Fruit fly (Drosophila melanogaster) whole organism, embryonic: Measurements from ENCODE around the gene trio.

ENCODE experiments used
- Adf1 ChIP-seq: fragments of 200-800 bp; sonication (Bioruptor generic); IDR thresholded peaks from 2 replicates; pipeline ENCODE4 v1.3.6; 2022; ENCODE audit warnings: missing biosample characterization, missing genetic modification characterization
- B-H1 ChIP-seq: fragments of 200-800 bp; sonication (Bioruptor generic); IDR thresholded peaks from 3 replicates; pipeline ENCODE4 v1.3.6; 2022; ENCODE audit warnings: missing biosample characterization, missing genetic modification characterization
- CG10147 ChIP-seq: fragments of 200-800 bp; sonication (Bioruptor generic); optimal IDR thresholded peaks from 2 replicates; lab custom pipeline; 2019; ENCODE audit warnings: missing biosample characterization, mild to moderate bottlenecking, missing genetic modification characterization, moderate library complexity
- CG1024 ChIP-seq: fragments of 200-800 bp; sonication (Bioruptor generic); IDR thresholded peaks from 2 replicates; pipeline ENCODE4 v1.3.6; 2022; ENCODE audit warnings: missing biosample characterization, missing genetic modification characterization
- CG12104 ChIP-seq: fragments of 200-800 bp; sonication (Bioruptor generic); optimal IDR thresholded peaks from 3 replicates; lab custom pipeline; 2016; ENCODE audit warnings: missing biosample characterization, missing genetic modification characterization
- CG12391 ChIP-seq: fragments of 200-800 bp; sonication (Bioruptor generic); optimal IDR thresholded peaks from 3 replicates; lab custom pipeline; 2018; ENCODE audit warnings: missing biosample characterization, mild to moderate bottlenecking, missing genetic modification characterization, moderate library complexity
- CG13775 ChIP-seq: fragments of 200-800 bp; sonication (Bioruptor generic); optimal IDR thresholded peaks from 3 replicates; lab custom pipeline; 2017; ENCODE audit warnings: missing biosample characterization, mild to moderate bottlenecking, missing genetic modification characterization
- CG14710 ChIP-seq: fragments of 200-800 bp; sonication (Bioruptor generic); optimal IDR thresholded peaks from 3 replicates; lab custom pipeline; 2019; ENCODE audit warnings: missing biosample characterization, mild to moderate bottlenecking, missing genetic modification characterization, moderate library complexity
- CG1529 ChIP-seq: fragments of 200-800 bp; sonication (Bioruptor generic); optimal IDR thresholded peaks from 3 replicates; lab custom pipeline; 2018; ENCODE audit warnings: missing biosample characterization, missing genetic modification characterization
- CG18599 ChIP-seq: fragments of 200-800 bp; sonication (Bioruptor generic); optimal IDR thresholded peaks from 3 replicates; lab custom pipeline; 2017; ENCODE audit warnings: missing biosample characterization, missing genetic modification characterization, mild to moderate bottlenecking, moderate library complexity, missing genetic modification reagents
- CG3407 ChIP-seq: fragments of 200-800 bp; sonication (Bioruptor generic); optimal IDR thresholded peaks from 2 replicates; lab custom pipeline; 2018; ENCODE audit warnings: missing biosample characterization, mild to moderate bottlenecking, missing genetic modification characterization
- CG4730 ChIP-seq: fragments of 200-800 bp; sonication (Bioruptor generic); IDR thresholded peaks from 2 replicates; pipeline ENCODE4 v1.3.6; 2022; ENCODE audit warnings: missing biosample characterization, missing genetic modification characterization
- CG6689 ChIP-seq: fragments of 200-800 bp; sonication (Bioruptor generic); IDR thresholded peaks from 2 replicates; pipeline ENCODE4 v1.3.6; 2022; ENCODE audit warnings: missing biosample characterization, missing genetic modification characterization
- CG7963 ChIP-seq: fragments of 200-800 bp; sonication (Bioruptor generic); IDR thresholded peaks from 3 replicates; pipeline ENCODE4 v1.3.6; 2022; ENCODE audit warnings: missing biosample characterization, missing genetic modification characterization; ENCODE audit not compliant: partially characterized antibody
- CG8089 ChIP-seq: fragments of 200-800 bp; sonication (Bioruptor generic); optimal IDR thresholded peaks from 3 replicates; lab custom pipeline; 2016; ENCODE audit warnings: missing biosample characterization, missing genetic modification characterization
- CG8388 ChIP-seq: fragments of 200-800 bp; sonication (Bioruptor generic); optimal IDR thresholded peaks from 2 replicates; lab custom pipeline; 2019; ENCODE audit warnings: missing biosample characterization, mild to moderate bottlenecking, missing genetic modification characterization, moderate library complexity
- CG9797 ChIP-seq: fragments of 200-800 bp; sonication (Bioruptor generic); optimal IDR thresholded peaks from 3 replicates; lab custom pipeline; 2018; ENCODE audit warnings: missing biosample characterization, mild to moderate bottlenecking, missing genetic modification characterization
- Dbx ChIP-seq: fragments of 200-800 bp; sonication (Bioruptor generic); IDR thresholded peaks from 3 replicates; pipeline ENCODE4 v1.3.6; 2022; ENCODE audit warnings: missing biosample characterization, missing genetic modification characterization
- Doc3 ChIP-seq: fragments of 200-800 bp; sonication (Bioruptor generic); IDR thresholded peaks from 3 replicates; pipeline ENCODE4 v1.3.6; 2022; ENCODE audit warnings: missing biosample characterization, missing genetic modification characterization; ENCODE audit not compliant: partially characterized antibody
- Fer1 ChIP-seq: fragments of 200-800 bp; sonication (Bioruptor generic); optimal IDR thresholded peaks from 2 replicates; lab custom pipeline; 2017; ENCODE audit warnings: missing biosample characterization, mild to moderate bottlenecking, missing genetic modification characterization
- HLH4C ChIP-seq: fragments of 200-800 bp; sonication (Bioruptor generic); IDR thresholded peaks from 3 replicates; pipeline ENCODE4 v1.3.6; 2022; ENCODE audit warnings: missing biosample characterization, missing genetic modification characterization; ENCODE audit not compliant: partially characterized antibody
- HLH54F ChIP-seq: fragments of 200-800 bp; sonication (Bioruptor generic); optimal IDR thresholded peaks from 3 replicates; lab custom pipeline; 2016; ENCODE audit warnings: missing biosample characterization, missing genetic modification characterization
- Jarid2 ChIP-seq: fragments of 200-800 bp; sonication (Bioruptor generic); optimal IDR thresholded peaks from 3 replicates; lab custom pipeline; 2017; ENCODE audit warnings: mild to moderate bottlenecking, missing biosample characterization, missing genetic modification reagents, missing genetic modification characterization
- Lim3 ChIP-seq: fragments of 200-800 bp; sonication (Bioruptor generic); IDR thresholded peaks from 2 replicates; pipeline ENCODE4 v1.3.6; 2022; ENCODE audit warnings: missing biosample characterization, missing genetic modification characterization
- Mad ChIP-seq: fragments of 200-800 bp; sonication (Bioruptor generic); optimal IDR thresholded peaks from 2 replicates; lab custom pipeline; 2016; ENCODE audit warnings: missing biosample characterization, missing genetic modification characterization
- NfI ChIP-seq: fragments of 200-800 bp; sonication (Bioruptor generic); optimal IDR thresholded peaks from 3 replicates; lab custom pipeline; 2018; ENCODE audit warnings: missing biosample characterization, mild to moderate bottlenecking, missing genetic modification characterization, moderate library complexity
- ac ChIP-seq: fragments of 200-800 bp; sonication (Bioruptor generic); optimal IDR thresholded peaks from 3 replicates; lab custom pipeline; 2017; ENCODE audit warnings: missing biosample characterization, mild to moderate bottlenecking, missing genetic modification characterization
- ap ChIP-seq: fragments of 200-800 bp; sonication (Bioruptor generic); IDR thresholded peaks from 2 replicates; pipeline ENCODE4 v1.3.6; 2022; ENCODE audit warnings: missing biosample characterization, missing genetic modification characterization
- ara ChIP-seq: fragments of 200-800 bp; sonication (Bioruptor generic); IDR thresholded peaks from 2 replicates; pipeline ENCODE4 v1.3.6; 2022; ENCODE audit warnings: missing biosample characterization, missing genetic modification characterization
- az2 ChIP-seq: fragments of 200-800 bp; sonication (Bioruptor generic); optimal IDR thresholded peaks from 3 replicates; lab custom pipeline; 2016; ENCODE audit warnings: missing biosample characterization, missing genetic modification characterization
- bsh ChIP-seq, 2 experiments: fragments of 200-800 bp; sonication (Bioruptor generic); optimal IDR thresholded peaks; 2 replicates each; lab custom pipeline; 2017 to 2018; ENCODE audit warnings: mild to moderate bottlenecking in 2 of 2, missing biosample characterization in 2 of 2, missing genetic modification characterization in 2 of 2, moderate library complexity in 1 of 2
- cg ChIP-seq: fragments of 200-800 bp; sonication (Bioruptor generic); optimal IDR thresholded peaks from 3 replicates; lab custom pipeline; 2019; ENCODE audit warnings: missing biosample characterization, mild to moderate bottlenecking, missing genetic modification characterization, moderate library complexity
- chinmo ChIP-seq: fragments of 200-800 bp; sonication (Bioruptor generic); IDR thresholded peaks from 4 replicates; pipeline ENCODE4 v1.3.6; 2022; ENCODE audit warnings: missing biosample characterization, missing genetic modification characterization; ENCODE audit not compliant: partially characterized antibody
- fd96Cb ChIP-seq: fragments of 200-800 bp; sonication (Bioruptor generic); optimal IDR thresholded peaks from 2 replicates; lab custom pipeline; 2018; ENCODE audit warnings: missing biosample characterization, mild to moderate bottlenecking, missing genetic modification characterization, moderate library complexity
- fu2 ChIP-seq: fragments of 200-800 bp; sonication (Bioruptor generic); optimal IDR thresholded peaks from 2 replicates; lab custom pipeline; 2016; ENCODE audit warnings: missing biosample characterization, missing genetic modification characterization
- gfzf ChIP-seq: fragments of 200-800 bp; sonication (Bioruptor generic); optimal IDR thresholded peaks from 2 replicates; lab custom pipeline; 2016; ENCODE audit warnings: missing biosample characterization, mild to moderate bottlenecking, missing genetic modification characterization, moderate library complexity
- lbe ChIP-seq: fragments of 200-800 bp; sonication (Bioruptor generic); optimal IDR thresholded peaks from 2 replicates; lab custom pipeline; 2016; ENCODE audit warnings: missing biosample characterization, mild to moderate bottlenecking, missing genetic modification characterization
- lilli ChIP-seq: fragments of 200-800 bp; sonication (Bioruptor generic); optimal IDR thresholded peaks from 3 replicates; lab custom pipeline; 2016; ENCODE audit warnings: missing biosample characterization, missing genetic modification characterization
- lmd ChIP-seq: fragments of 200-800 bp; sonication (Bioruptor generic); IDR thresholded peaks from 2 replicates; pipeline ENCODE4 v1.3.6; 2022; ENCODE audit warnings: missing biosample characterization, missing genetic modification characterization
- pfk ChIP-seq: fragments of 200-800 bp; sonication (Bioruptor generic); optimal IDR thresholded peaks from 2 replicates; lab custom pipeline; 2018; ENCODE audit warnings: missing biosample characterization, mild to moderate bottlenecking, missing genetic modification characterization, moderate library complexity
- prd ChIP-seq, 3 experiments: fragments of >200 bp in 2 of 3; fragments of 200-800 bp in 1 of 3; sonication (Bioruptor generic) in 1 of 3; optimal IDR thresholded peaks in 2 of 3; IDR thresholded peaks in 1 of 3; 2 replicates in 2 of 3; 3 replicates in 1 of 3; pipeline versions ENCODE4 v1.3.6 to Lab custom; 2017 to 2022; ENCODE audit warnings: missing biosample characterization in 1 of 3, missing genetic modification characterization in 1 of 3
- repo ChIP-seq: fragments of 200-800 bp; sonication (Bioruptor generic); optimal IDR thresholded peaks from 2 replicates; lab custom pipeline; 2016; ENCODE audit warnings: missing biosample characterization, missing genetic modification characterization
- salm ChIP-seq: fragments of 200-800 bp; sonication (Bioruptor generic); optimal IDR thresholded peaks from 2 replicates; lab custom pipeline; 2018; ENCODE audit warnings: missing biosample characterization, mild to moderate bottlenecking, missing genetic modification characterization
- sisA ChIP-seq: fragments of 200-800 bp; sonication (Bioruptor generic); IDR thresholded peaks from 2 replicates; pipeline ENCODE4 v1.3.6; 2022; ENCODE audit warnings: missing biosample characterization, missing genetic modification characterization
- so ChIP-seq: fragments of 200-800 bp; sonication (Bioruptor generic); IDR thresholded peaks from 3 replicates; pipeline ENCODE4 v1.3.6; 2022; ENCODE audit warnings: missing biosample characterization, missing genetic modification characterization
- sob ChIP-seq: fragments of 200-800 bp; sonication (Bioruptor generic); IDR thresholded peaks from 2 replicates; pipeline ENCODE4 v1.3.6; 2022; ENCODE audit warnings: missing biosample characterization, missing genetic modification characterization
- sqz ChIP-seq: fragments of 200-800 bp; sonication (Bioruptor generic); optimal IDR thresholded peaks from 3 replicates; lab custom pipeline; 2018; ENCODE audit warnings: missing biosample characterization, mild to moderate bottlenecking, missing genetic modification characterization
- twi ChIP-seq: fragments of 200-800 bp; optimal IDR thresholded peaks from 2 replicates; lab custom pipeline; 2019; ENCODE audit warnings: missing biosample characterization, mild to moderate bottlenecking, missing genetic modification characterization, moderate library complexity
- wor ChIP-seq: fragments of 200-800 bp; sonication (Bioruptor generic); IDR thresholded peaks from 2 replicates; pipeline ENCODE4 v1.3.6; 2022; ENCODE audit warnings: missing biosample characterization, missing genetic modification characterization
- zf30C ChIP-seq: fragments of 200-800 bp; sonication (Bioruptor generic); optimal IDR thresholded peaks from 3 replicates; lab custom pipeline; 2018; ENCODE audit warnings: missing biosample characterization, mild to moderate bottlenecking, missing genetic modification characterization

Gene trio

dm6 chr3L:1032569-1032968 is 2.1 kb downstream of the trio start (continued):
- TF ChIP-seq repo (GFP tag; lab: Kevin White, UChicago), result peak; percentile 39
- TF ChIP-seq CG7963, result no peak
- no peak for TF ChIP-seq CG12104
- TF ChIP-seq CG8089 (GFP tag; lab: Kevin White, UChicago), result peak; percentile 65
- TF ChIP-seq CG18599, result peak; percentile 64
- peak; percentile 89 for TF ChIP-seq sisA (GFP tag; lab: Robert Waterston, UW)
- peak; percentile 82 for TF ChIP-seq CG6689 (GFP tag; lab: Robert Waterston, UW)
- peak; percentile 45 for TF ChIP-seq salm
- TF ChIP-seq az2, result peak; percentile 87
- peak; percentile 47 for TF ChIP-seq CG13775 (GFP tag; lab: Kevin White, UChicago)
- TF ChIP-seq prd (optimal IDR thresholded peaks at IDR 0.05; lab: Kevin White, UChicago), result no peak
- peak; percentile 91 for TF ChIP-seq prd (GFP tag; IDR thresholded peaks at IDR 0.05; lab: Robert Waterston, UW)
- 0 out of 4 replicates have a peak, but pooled peaks have one; percentile 16 for TF ChIP-seq chinmo
- peak; percentile 83 for TF ChIP-seq CG1529 (GFP tag; lab: Kevin White, UChicago)
- TF ChIP-seq Doc3 (GFP tag; lab: Robert Waterston, UW), result no peak
- TF ChIP-seq ac (GFP tag; lab: Kevin White, UChicago), result peak; percentile 3
- peak; percentile 73 for TF ChIP-seq fd96Cb (tag; lab: Kevin White, UChicago)
- peak; percentile 60 for TF ChIP-seq CG4730 (GFP tag; lab: Robert Waterston, UW)
- peak; percentile 72 for TF ChIP-seq lmd (GFP tag; lab: Robert Waterston, UW)
- TF ChIP-seq Mad (GFP tag; lab: Kevin White, UChicago), result peak; percentile 37
- peak; percentile 22 for TF ChIP-seq Fer1 (GFP tag; lab: Kevin White, UChicago)
- TF ChIP-seq CG12391 (tag; lab: Kevin White, UChicago), result peak; percentile 76
- no peak for TF ChIP-seq CG9797 (GFP tag; lab: Kevin White, UChicago)
- TF ChIP-seq lilli (GFP tag; lab: Kevin White, UChicago), result peak; percentile 74
- no peak for TF ChIP-seq HLH4C
- TF ChIP-seq bsh (GFP tag; optimal IDR thresholded peaks at IDR 0.05; lab: Kevin White, UChicago), result peak; percentile 85 to 89
- peak; percentile 71; the same call in 1 of the 2 replicates for TF ChIP-seq ap
- TF ChIP-seq lbe, result peak; percentile 78
- peak; percentile 72 for TF ChIP-seq sob (GFP tag; lab: Robert Waterston, UW)
- peak; percentile 86 for TF ChIP-seq ara (GFP tag; lab: Robert Waterston, UW)
- TF ChIP-seq NfI, result peak; percentile 66
- peak; percentile 35 for TF ChIP-seq CG10147 (GFP tag; lab: Kevin White, UChicago)
- TF ChIP-seq gfzf, result no peak
- peak; percentile 73 for TF ChIP-seq CG3407 (GFP tag; lab: Kevin White, UChicago)
- peak; percentile 76 for TF ChIP-seq CG1024 (GFP tag; lab: Robert Waterston, UW)
- peak; percentile 71 for TF ChIP-seq B-H1 (GFP tag; lab: Robert Waterston, UW)
- peak; percentile 12 for TF ChIP-seq HLH54F
- no peak for TF ChIP-seq pfk (GFP tag; lab: Kevin White, UChicago)
- TF ChIP-seq fu2 (GFP tag; lab: Kevin White, UChicago), result peak; percentile 13
- TF ChIP-seq Jarid2 (GFP tag; lab: Kevin White, UChicago), result peak; percentile 16
- peak; percentile 46 for TF ChIP-seq sqz (GFP tag; lab: Kevin White, UChicago)
- TF ChIP-seq Dbx (GFP tag; lab: Robert Waterston, UW), result no peak
- TF ChIP-seq Lim3 (GFP tag; lab: Robert Waterston, UW), result peak; percentile 64; the same call in 1 of the 2 replicates
- peak; percentile 80 for TF ChIP-seq CG8388 (GFP tag; lab: Kevin White, UChicago)
- TF ChIP-seq zf30C (GFP tag; lab: Kevin White, UChicago), result no peak
- TF ChIP-seq cg (GFP tag; lab: Kevin White, UChicago), result no peak
- TF ChIP-seq Adf1, result no peak
- TF ChIP-seq so (GFP tag; lab: Robert Waterston, UW), result peak; percentile 76; the same call in 1 of the 3 replicates
- peak; percentile 61 for TF ChIP-seq twi (tag; lab: Kevin White, UChicago)
- peak; percentile 71 for TF ChIP-seq wor (GFP tag; lab: Robert Waterston, UW)
- TF ChIP-seq CG14710 (tag; lab: Kevin White, UChicago), result peak; percentile 65
